Fruit fly (Drosophila melanogaster): ENCODE measurements around the gene CG46320.
A peak's percentile ranks its signal among the peaks of the same experiment; 100 is the strongest.

Gene CG46320

dm6 chr3L:5793967-5794366 is 130.0 kb downstream of the CG46320 start, which contains the start of gene Bre1 (continued):
- TF ChIP-seq amos (GFP tag; IDR thresholded peaks at IDR 0.05; ENCODE audit: partially characterized antibody) (peak; percentile 85), pzg (GFP tag; optimal IDR thresholded peaks at IDR 0.05) (peak; percentile 98), Dref (GFP tag; IDR thresholded peaks at IDR 0.05) (peak; percentile 97), CG2712 (tag; optimal IDR thresholded peaks at IDR 0.05) (peak; percentile 29), HLH3B (GFP tag; IDR thresholded peaks at IDR 0.05) (no peak), CG31441 (GFP tag; IDR thresholded peaks at IDR 0.05) (no peak), bab2 (GFP tag; optimal IDR thresholded peaks at IDR 0.05) (no peak), PHDP (tag; optimal IDR thresholded peaks at IDR 0.05) (no peak), Bgb (GFP tag; IDR thresholded peaks at IDR 0.05; ENCODE audit: partially characterized antibody) (peak; percentile 77), Sry-δ (GFP tag; optimal IDR thresholded peaks at IDR 0.05) (peak; percentile 82), Eip74EF (GFP tag; optimal IDR thresholded peaks at IDR 0.05) (no peak), fd3F (GFP tag; optimal IDR thresholded peaks at IDR 0.05) (no peak), prd (optimal IDR thresholded peaks at IDR 0.05) (no peak), prd (GFP tag; IDR thresholded peaks at IDR 0.05) (0 out of 3 replicates have a peak, but pooled peaks have one; percentile 23), CG1602 (GFP tag; optimal IDR thresholded peaks at IDR 0.05) (no peak), ato (GFP tag; IDR thresholded peaks at IDR 0.05; ENCODE audit: partially characterized antibody) (no peak), CG6791 (GFP tag; IDR thresholded peaks at IDR 0.05; ENCODE audit: partially characterized antibody) (peak; percentile 72; the same call in 2 of the 3 replicates), ems (GFP tag; optimal IDR thresholded peaks at IDR 0.05) (no peak), fd96Cb (tag; optimal IDR thresholded peaks at IDR 0.05) (no peak), stc (GFP tag; IDR thresholded peaks at IDR 0.05) (no peak), CG4617 (GFP tag; optimal IDR thresholded peaks at IDR 0.05; ENCODE audit: borderline replicate concordance) (peak; percentile 93), CG2129 (GFP tag; IDR thresholded peaks at IDR 0.05; ENCODE audit: partially characterized antibody) (peak; percentile 44; the same call in 1 of the 2 replicates), CTCF (GFP tag; optimal IDR thresholded peaks at IDR 0.05) (no peak), CG34422 (GFP tag; IDR thresholded peaks at IDR 0.05) (peak; percentile 33; the same call in 1 of the 3 replicates), CG1792 (GFP tag; optimal IDR thresholded peaks at IDR 0.05) (peak; percentile 1), CG7963 (GFP tag; IDR thresholded peaks at IDR 0.05; ENCODE audit: partially characterized antibody) (peak; percentile 53; the same call in 1 of the 3 replicates), cas (GFP tag; IDR thresholded peaks at IDR 0.05) (no peak), Dbx (GFP tag; IDR thresholded peaks at IDR 0.05) (0 out of 3 replicates have a peak, but pooled peaks have one; percentile 15), vvl (GFP tag; IDR thresholded peaks at IDR 0.05) (0 out of 2 replicates have a peak, but pooled peaks have one; percentile 22), knrl (GFP tag; IDR thresholded peaks at IDR 0.05; ENCODE audit: partially characterized antibody) (peak; percentile 75), tna (GFP tag; IDR thresholded peaks at IDR 0.05; ENCODE audit: partially characterized antibody) (peak; percentile 53), Nf-YC (tag; optimal IDR thresholded peaks at IDR 0.05) (peak; percentile 3), Scr (GFP tag; IDR thresholded peaks at IDR 0.05; ENCODE audit: partially characterized antibody) (peak; percentile 67), zen (tag; optimal IDR thresholded peaks at IDR 0.05) (peak; percentile 32), YL-1 (GFP tag; optimal IDR thresholded peaks at IDR 0.05) (peak; percentile 74), insv (GFP tag; optimal IDR thresholded peaks at IDR 0.05) (no peak), CG13287 (GFP tag; IDR thresholded peaks at IDR 0.05; ENCODE audit: partially characterized antibody) (peak; percentile 87), CG9876 (GFP tag; optimal IDR thresholded peaks at IDR 0.05) (no peak), CG16813 (GFP tag; IDR thresholded peaks at IDR 0.05; ENCODE audit: partially characterized antibody) (peak; percentile 77), HLH4C (GFP tag; IDR thresholded peaks at IDR 0.05; ENCODE audit: partially characterized antibody) (peak; percentile 58), sr (GFP tag; IDR thresholded peaks at IDR 0.05) (no peak), Dp (GFP tag; optimal IDR thresholded peaks at IDR 0.05) (peak; percentile 95), oc (tag; optimal IDR thresholded peaks at IDR 0.05) (no peak), chinmo (GFP tag; IDR thresholded peaks at IDR 0.05; ENCODE audit: partially characterized antibody) (0 out of 4 replicates have a peak, but pooled peaks have one; percentile 73), BEAF-32 (GFP tag; optimal IDR thresholded peaks at IDR 0.05) (peak; percentile 84), CoRest (tag; optimal IDR thresholded peaks at IDR 0.05) (peak; percentile 24), p53 (GFP tag; optimal IDR thresholded peaks at IDR 0.05) (peak; percentile 8), Ets97D (GFP tag; optimal IDR thresholded peaks at IDR 0.05) (peak; percentile 73), Blimp-1 (GFP tag; optimal IDR thresholded peaks at IDR 0.05) (no peak)
